6 worm cellular contexts compared by ENCODE assay signal in the genomic region with DNA sequence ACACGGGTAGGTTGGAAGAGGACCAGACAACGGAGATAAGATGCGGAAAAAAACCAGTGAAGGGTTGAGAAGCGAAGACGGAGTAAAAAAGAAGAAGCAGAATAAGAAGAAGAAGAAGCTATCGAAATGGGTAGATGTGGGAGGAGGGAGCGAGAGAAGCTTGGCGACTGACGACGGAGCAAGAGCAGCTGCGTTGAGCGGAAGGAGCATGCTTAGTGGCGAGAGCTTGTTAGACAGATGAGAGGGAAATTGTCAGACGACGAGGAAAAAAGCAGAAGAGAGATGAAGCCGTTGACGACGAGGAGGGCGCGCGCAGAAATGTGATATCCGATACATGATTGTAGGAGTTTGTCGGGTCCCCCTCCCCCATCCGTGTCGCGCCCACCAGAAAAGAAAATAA.
TF ChIP-seq lines count a peak whose summit lies in the region.

No protein-coding gene starts in this region.

TF ChIP-seq in whole organism, L1 larva, 84 proteins besides CTCF, POLR2A, EP300 and RAD21 (continued from another document and continues in another):
- TF ChIP-seq ztf-4 (tag; optimal IDR thresholded peaks at IDR 0.05; lab: Kevin White, UChicago) = peak; percentile 50
- TF ChIP-seq pqm-1 (tag; optimal IDR thresholded peaks at IDR 0.05; lab: Kevin White, UChicago) = no peak
- TF ChIP-seq unc-30 (tag; optimal IDR thresholded peaks at IDR 0.05; lab: Kevin White, UChicago) = no peak
- TF ChIP-seq unc-62 (GFP tag; optimal IDR thresholded peaks at IDR 0.05; lab: Kevin White, UChicago) = no peak
- no peak for TF ChIP-seq fkh-4 (tag; optimal IDR thresholded peaks at IDR 0.05; lab: Kevin White, UChicago; ENCODE audit: borderline replicate concordance)
- no peak for TF ChIP-seq ets-5 (GFP tag; IDR thresholded peaks at IDR 0.05; lab: Robert Waterston, UW)
- TF ChIP-seq sox-4 (tag; optimal IDR thresholded peaks at IDR 0.05; lab: Kevin White, UChicago) = no peak
- peak; percentile 68 for TF ChIP-seq swsn-7 (tag; optimal IDR thresholded peaks at IDR 0.05; lab: Kevin White, UChicago)
- TF ChIP-seq nhr-237 (tag; optimal IDR thresholded peaks at IDR 0.05; lab: Kevin White, UChicago) = no peak
- TF ChIP-seq nhr-71 (tag; optimal IDR thresholded peaks at IDR 0.05; lab: Kevin White, UChicago) = peak; percentile 83
- no peak for TF ChIP-seq mef-2 (tag; optimal IDR thresholded peaks at IDR 0.05; lab: Kevin White, UChicago)
- peak in 1 of 3 experiments; percentile 22 for TF ChIP-seq dpl-1 (GFP tag; optimal IDR thresholded peaks at IDR 0.05; lab: Kevin White, UChicago)
- no peak for TF ChIP-seq hlh-17 (GFP tag; optimal IDR thresholded peaks at IDR 0.05; lab: Kevin White, UChicago; ENCODE audit: borderline replicate concordance)
- TF ChIP-seq sptf-1 (tag; optimal IDR thresholded peaks at IDR 0.05; lab: Kevin White, UChicago) = no peak
- no peak for TF ChIP-seq efl-3 (GFP tag; optimal IDR thresholded peaks at IDR 0.05; lab: Kevin White, UChicago)
- no peak for TF ChIP-seq nhr-84 (tag; optimal IDR thresholded peaks at IDR 0.05; lab: Kevin White, UChicago)
- TF ChIP-seq fkh-10 (GFP tag; optimal IDR thresholded peaks at IDR 0.05; lab: Kevin White, UChicago) = peak; percentile 59
- no peak for TF ChIP-seq lin-39 (tag; optimal IDR thresholded peaks at IDR 0.05; lab: Kevin White, UChicago)
- TF ChIP-seq fos-1 (tag; optimal IDR thresholded peaks at IDR 0.05; lab: Kevin White, UChicago) = no peak
- peak in 1 of 2 experiments; percentile 10 for TF ChIP-seq lin-35 (GFP tag; optimal IDR thresholded peaks at IDR 0.05; lab: Kevin White, UChicago)

TF ChIP-seq in whole organism, L2 larva, 48 proteins besides CTCF, POLR2A, EP300 and RAD21 (continued from another document):
- TF ChIP-seq aly-2 (tag; optimal IDR thresholded peaks at IDR 0.05; lab: Kevin White, UChicago) (no peak), blmp-1 (tag; optimal IDR thresholded peaks at IDR 0.05; lab: Kevin White, UChicago; ENCODE audit: insufficient read depth) (no peak), nhr-129 (tag; optimal IDR thresholded peaks at IDR 0.05; lab: Kevin White, UChicago) (peak; percentile 79), dmd-4 (tag; optimal IDR thresholded peaks at IDR 0.05; lab: Kevin White, UChicago) (no peak), sma-3 (GFP tag; optimal IDR thresholded peaks at IDR 0.05; lab: Kevin White, UChicago) (no peak), egl-27 (tag; optimal IDR thresholded peaks at IDR 0.05; lab: Kevin White, UChicago) (no peak), ZK546.5 (tag; optimal IDR thresholded peaks at IDR 0.05; lab: Kevin White, UChicago) (no peak), nhr-237 (tag; optimal IDR thresholded peaks at IDR 0.05; lab: Kevin White, UChicago) (no peak), C34F6.9 (tag; optimal IDR thresholded peaks at IDR 0.05; lab: Kevin White, UChicago) (peak; percentile 76), nhr-21 (tag; optimal IDR thresholded peaks at IDR 0.05; lab: Kevin White, UChicago) (no peak), unc-62 (GFP tag; optimal IDR thresholded peaks at IDR 0.05; lab: Kevin White, UChicago) (no peak), snpc-4 (tag; optimal IDR thresholded peaks at IDR 0.05; lab: Kevin White, UChicago) (no peak), elt-1 (tag; optimal IDR thresholded peaks at IDR 0.05; lab: Kevin White, UChicago) (no peak)

TF ChIP-seq in whole organism, L3 larva, 47 proteins besides CTCF, POLR2A, EP300 and RAD21 (continued from another document):
- peak; percentile 18 for TF ChIP-seq lsy-12 (tag; optimal IDR thresholded peaks at IDR 0.05; lab: Kevin White, UChicago)
- no peak for TF ChIP-seq mml-1 (tag; optimal IDR thresholded peaks at IDR 0.05; lab: Kevin White, UChicago)
- peak; percentile 72 for TF ChIP-seq fkh-10 (GFP tag; optimal IDR thresholded peaks at IDR 0.05; lab: Kevin White, UChicago)
- TF ChIP-seq unc-39 (tag; optimal IDR thresholded peaks at IDR 0.05; lab: Kevin White, UChicago) = no peak
- TF ChIP-seq ztf-11 (tag; optimal IDR thresholded peaks at IDR 0.05; lab: Kevin White, UChicago) = no peak
- TF ChIP-seq nhr-11 (tag; optimal IDR thresholded peaks at IDR 0.05; lab: Kevin White, UChicago) = peak; percentile 7
- TF ChIP-seq lin-15B (tag; optimal IDR thresholded peaks at IDR 0.05; lab: Kevin White, UChicago) = peak; percentile 21
- TF ChIP-seq nhr-77 (tag; optimal IDR thresholded peaks at IDR 0.05; lab: Kevin White, UChicago) = no peak

TF ChIP-seq in whole organism, L4 larva, 104 proteins besides CTCF, POLR2A, EP300 and RAD21 (continued from another document):
- peak; percentile 78 for TF ChIP-seq set-16 (GFP tag; IDR thresholded peaks at IDR 0.05; lab: Robert Waterston, UW)
- peak; percentile 52 for TF ChIP-seq hlh-30 (tag; optimal IDR thresholded peaks at IDR 0.05; lab: Kevin White, UChicago; ENCODE audit: insufficient read depth)
- peak; percentile 81 for TF ChIP-seq ctbp-1 (GFP tag; IDR thresholded peaks at IDR 0.05; lab: Robert Waterston, UW)
- TF ChIP-seq Y75B8A.6 (GFP tag; IDR thresholded peaks at IDR 0.05; lab: Robert Waterston, UW) = no peak
- peak; percentile 54 for TF ChIP-seq nhr-11 (tag; optimal IDR thresholded peaks at IDR 0.05; lab: Kevin White, UChicago)

TF ChIP-seq in whole organism, late embryonic, 69 proteins besides CTCF, POLR2A, EP300 and RAD21 (continued from another document):
- no peak for TF ChIP-seq elt-4 (tag; optimal IDR thresholded peaks at IDR 0.05; lab: Kevin White, UChicago)
- no peak for TF ChIP-seq rnt-1 (tag; optimal IDR thresholded peaks at IDR 0.05; lab: Kevin White, UChicago)
- no peak for TF ChIP-seq ceh-14 (tag; optimal IDR thresholded peaks at IDR 0.05; lab: Kevin White, UChicago)
- TF ChIP-seq ttx-3 (tag; optimal IDR thresholded peaks at IDR 0.05; lab: Kevin White, UChicago) = no peak
- TF ChIP-seq pha-2 (tag; optimal IDR thresholded peaks at IDR 0.05; lab: Kevin White, UChicago) = no peak
- no peak for TF ChIP-seq mec-3 (tag; optimal IDR thresholded peaks at IDR 0.05; lab: Kevin White, UChicago; ENCODE audit: borderline replicate concordance)
- TF ChIP-seq ceh-19 (GFP tag; optimal IDR thresholded peaks at IDR 0.05; lab: Kevin White, UChicago) = peak; percentile 30
- TF ChIP-seq zip-5 (tag; optimal IDR thresholded peaks at IDR 0.05; lab: Kevin White, UChicago) = no peak
- peak; percentile 25 for TF ChIP-seq nfya-1 (tag; optimal IDR thresholded peaks at IDR 0.05; lab: Kevin White, UChicago)
- TF ChIP-seq pag-3 (tag; optimal IDR thresholded peaks at IDR 0.05; lab: Kevin White, UChicago; ENCODE audit: borderline replicate concordance) = no peak
- no peak for TF ChIP-seq unc-86 (tag; optimal IDR thresholded peaks at IDR 0.05; lab: Kevin White, UChicago)
- no peak for TF ChIP-seq K09A11.1 (tag; optimal IDR thresholded peaks at IDR 0.05; lab: Kevin White, UChicago; ENCODE audit: insufficient read depth)
- no peak for TF ChIP-seq ceh-6 (GFP tag; optimal IDR thresholded peaks at IDR 0.05; lab: Kevin White, UChicago)
- no peak for TF ChIP-seq hlh-15 (tag; optimal IDR thresholded peaks at IDR 0.05; lab: Kevin White, UChicago)
- TF ChIP-seq C38D4.7 (GFP tag; optimal IDR thresholded peaks at IDR 0.05; lab: Kevin White, UChicago) = no peak
- TF ChIP-seq hlh-13 (GFP tag; optimal IDR thresholded peaks at IDR 0.05; lab: Kevin White, UChicago) = no peak
- peak; percentile 11 for TF ChIP-seq tbx-2 (tag; optimal IDR thresholded peaks at IDR 0.05; lab: Kevin White, UChicago)
- TF ChIP-seq pqm-1 (tag; optimal IDR thresholded peaks at IDR 0.05; lab: Kevin White, UChicago) = no peak
- no peak for TF ChIP-seq unc-3 (GFP tag; conservative IDR thresholded peaks at IDR 0.05; lab: Robert Waterston, UW)
- TF ChIP-seq unc-3 (tag; optimal IDR thresholded peaks at IDR 0.05; lab: Kevin White, UChicago) = no peak
- TF ChIP-seq ceh-24 (tag; optimal IDR thresholded peaks at IDR 0.05; lab: Kevin White, UChicago) = no peak
- TF ChIP-seq dmd-4 (tag; optimal IDR thresholded peaks at IDR 0.05; lab: Kevin White, UChicago; ENCODE audit: borderline replicate concordance) = no peak
- TF ChIP-seq K02D7.2 (tag; optimal IDR thresholded peaks at IDR 0.05; lab: Kevin White, UChicago) = no peak

TF ChIP-seq in whole organism, young adult, 124 proteins besides CTCF, POLR2A, EP300 and RAD21 (continued from another document):
- TF ChIP-seq snpc-3.4 (tag; optimal IDR thresholded peaks at IDR 0.05; lab: Kevin White, UChicago) (no peak), F10E7.11 (tag; optimal IDR thresholded peaks at IDR 0.05; lab: Kevin White, UChicago) (no peak), xnd-1 (tag; optimal IDR thresholded peaks at IDR 0.05; lab: Kevin White, UChicago) (no peak), tlf-1 (GFP tag; optimal IDR thresholded peaks at IDR 0.05; lab: Kevin White, UChicago) (no peak), nhr-27 (tag; optimal IDR thresholded peaks at IDR 0.05; lab: Kevin White, UChicago) (no peak), madf-8 (GFP tag; conservative IDR thresholded peaks at IDR 0.05; lab: Robert Waterston, UW) (no peak), fkh-3 (tag; optimal IDR thresholded peaks at IDR 0.05; lab: Kevin White, UChicago) (no peak), ceh-79 (tag; optimal IDR thresholded peaks at IDR 0.05; lab: Kevin White, UChicago) (no peak), B0261.1 (tag; optimal IDR thresholded peaks at IDR 0.05; lab: Kevin White, UChicago) (no peak), ceh-40 (GFP tag; IDR thresholded peaks at IDR 0.05; lab: Robert Waterston, UW) (no peak), lin-35 (GFP tag; optimal IDR thresholded peaks at IDR 0.05; lab: Kevin White, UChicago) (no peak), cebp-1 (GFP tag; IDR thresholded peaks at IDR 0.05; lab: Robert Waterston, UW) (no peak), cebp-1 (tag; optimal IDR thresholded peaks at IDR 0.05; lab: Kevin White, UChicago) (no peak), nfyb-1 (GFP tag; IDR thresholded peaks at IDR 0.05; lab: Robert Waterston, UW) (no peak), die-1 (tag; optimal IDR thresholded peaks at IDR 0.05; lab: Kevin White, UChicago) (no peak), ztf-28 (GFP tag; IDR thresholded peaks at IDR 0.05; lab: Robert Waterston, UW) (no peak), F33H1.4 (GFP tag; IDR thresholded peaks at IDR 0.05; lab: Robert Waterston, UW) (no peak), hmg-1.2 (GFP tag; IDR thresholded peaks at IDR 0.05; lab: Robert Waterston, UW) (0 out of 2 replicates have a peak, but pooled peaks have one; percentile 12)
